Worm (Caenorhabditis elegans): Measurements from ENCODE around the gene B0361.11.

The B0361.11 gene

DNA sequence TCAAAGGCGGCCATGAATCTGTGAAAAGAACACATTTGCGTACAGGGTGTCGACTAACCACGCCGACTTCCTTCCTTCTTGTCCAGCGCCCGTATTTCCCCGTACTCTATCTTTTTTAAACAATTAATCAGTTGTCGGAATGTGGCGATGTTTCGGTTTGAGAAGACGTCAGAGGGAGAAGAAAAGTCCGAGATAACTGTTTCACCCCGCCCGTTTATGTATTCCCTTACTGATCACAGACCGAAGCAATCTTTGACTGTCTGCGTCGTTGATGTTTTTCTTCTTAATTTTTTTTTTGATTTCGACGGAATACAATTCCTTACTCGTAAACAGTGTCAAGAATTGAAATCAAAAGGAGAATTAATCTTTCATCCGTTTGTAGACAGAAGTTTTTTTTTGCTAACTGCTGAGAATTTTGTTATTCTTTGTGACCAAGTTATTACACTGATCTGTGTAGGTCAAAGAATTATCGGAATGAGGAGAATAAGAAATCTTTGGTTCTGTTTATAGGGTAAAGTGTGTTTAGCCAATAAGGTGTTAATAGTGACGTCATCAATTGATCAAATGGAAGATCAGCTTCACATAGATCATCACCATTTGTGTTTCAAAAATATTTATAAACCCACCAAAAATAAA, 19.8 kb downstream of the B0361.11 start (continued):
- TF ChIP-seq skn-1 (tag; optimal IDR thresholded peaks at IDR 0.05) (no peak), T26A8.4 (GFP tag; IDR thresholded peaks at IDR 0.05) (no peak), rbr-2 (tag; optimal IDR thresholded peaks at IDR 0.05) (no peak), ceh-32 (tag; optimal IDR thresholded peaks at IDR 0.05; ENCODE audit: poor library complexity) (no peak), F37D6.2 (tag; optimal IDR thresholded peaks at IDR 0.05) (no peak), dmd-6 (GFP tag; IDR thresholded peaks at IDR 0.05) (peak; percentile 33; the same call in 1 of the 2 replicates), duxl-1 (tag; optimal IDR thresholded peaks at IDR 0.05; ENCODE audit: poor library complexity) (no peak), ceh-28 (tag; optimal IDR thresholded peaks at IDR 0.05) (no peak), hlh-11 (tag; optimal IDR thresholded peaks at IDR 0.05) (peak; percentile 10), hmg-1.1 (GFP tag; IDR thresholded peaks at IDR 0.05) (no peak), nhr-6 (tag; optimal IDR thresholded peaks at IDR 0.05) (no peak), nhr-111 (GFP tag; optimal IDR thresholded peaks at IDR 0.05) (no peak), php-3 (GFP tag; IDR thresholded peaks at IDR 0.05) (no peak), dve-1 (tag; optimal IDR thresholded peaks at IDR 0.05; ENCODE audit: insufficient read depth) (peak; percentile 1), R02D3.7 (tag; optimal IDR thresholded peaks at IDR 0.05) (no peak), ctbp-1 (GFP tag; IDR thresholded peaks at IDR 0.05) (no peak), nhr-77 (tag; optimal IDR thresholded peaks at IDR 0.05) (no peak), lir-3 (tag; optimal IDR thresholded peaks at IDR 0.05) (no peak), snpc-1.2 (GFP tag; IDR thresholded peaks at IDR 0.05) (no peak), ceh-62 (tag; optimal IDR thresholded peaks at IDR 0.05) (no peak), tra-1 (GFP tag; IDR thresholded peaks at IDR 0.05) (no peak), nhr-41 (GFP tag; IDR thresholded peaks at IDR 0.05) (no peak)

ce11 chrIII:7298045-7298444, 20.6 kb downstream of the B0361.11 start:
- TF ChIP-seq ama-1 (optimal IDR thresholded peaks at IDR 0.05) (peak; percentile 78), lir-3 (tag; optimal IDR thresholded peaks at IDR 0.05) (no peak)

DNA sequence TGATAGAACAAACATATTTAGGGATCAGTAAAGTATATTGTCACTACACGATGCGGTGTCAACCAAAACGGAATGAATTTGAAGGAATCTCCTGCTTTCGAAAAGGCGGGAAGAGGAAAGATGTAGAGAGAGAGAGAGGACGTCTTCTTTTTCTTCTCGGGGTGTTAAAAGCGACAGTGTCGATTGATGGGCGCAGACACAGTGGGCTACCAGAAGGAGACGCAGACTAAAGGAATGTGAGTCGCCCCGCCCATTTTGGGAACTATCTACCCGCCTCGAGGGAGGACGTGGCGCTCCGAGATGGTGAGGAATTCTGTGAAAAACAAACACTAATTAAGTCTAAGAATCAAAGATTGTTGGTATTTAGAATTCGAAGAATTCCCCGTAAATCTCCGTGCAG, 22.1 kb downstream of the B0361.11 start, which contains the start of the genes B0361.14 and B0361.9:
TSS of gene B0361.14 (minus strand) at position 66 of the 400 bp plus-strand sequence.
TSS of gene B0361.9 (minus strand) at position 166 of the 400 bp plus-strand sequence.
- no peak for TF ChIP-seq egl-43 (GFP tag; IDR thresholded peaks at IDR 0.05)
- no peak for TF ChIP-seq nhr-237 (tag; optimal IDR thresholded peaks at IDR 0.05)
- TF ChIP-seq zfp-2 (tag; optimal IDR thresholded peaks at IDR 0.05), result no peak
- TF ChIP-seq zag-1 (tag; optimal IDR thresholded peaks at IDR 0.05), result no peak
- TF ChIP-seq zip-2 (tag; optimal IDR thresholded peaks at IDR 0.05), result no peak
- TF ChIP-seq mes-2 (tag; optimal IDR thresholded peaks at IDR 0.05; ENCODE audit: poor library complexity, severe bottlenecking), result peak; percentile 27
- peak; percentile 27 for TF ChIP-seq nhr-28 (tag; optimal IDR thresholded peaks at IDR 0.05)
- no peak for TF ChIP-seq zfp-3 (GFP tag; conservative IDR thresholded peaks at IDR 0.05)
- peak; percentile 71 for TF ChIP-seq aha-1 (tag)
- no peak for TF ChIP-seq tag-97 (GFP tag; IDR thresholded peaks at IDR 0.05)
- TF ChIP-seq mdl-1 (tag; optimal IDR thresholded peaks at IDR 0.05), result peak in 1 of 2 experiments; percentile 14
- no peak for TF ChIP-seq madf-5 (GFP tag; IDR thresholded peaks at IDR 0.05)
- TF ChIP-seq D1046.2 (GFP tag; IDR thresholded peaks at IDR 0.05), result no peak
- TF ChIP-seq mxl-3 (GFP tag; optimal IDR thresholded peaks at IDR 0.05), result peak; percentile 11
- no peak for TF ChIP-seq duxl-1 (tag; optimal IDR thresholded peaks at IDR 0.05; ENCODE audit: poor library complexity)
- TF ChIP-seq hmg-1.1 (GFP tag; IDR thresholded peaks at IDR 0.05), result 0 out of 2 replicates have a peak, but pooled peaks have one; percentile 19
- TF ChIP-seq nhr-25 (tag; optimal IDR thresholded peaks at IDR 0.05; ENCODE audit: borderline replicate concordance, insufficient read depth), result peak; percentile 80
- no peak for TF ChIP-seq Y5F2A.4 (GFP tag; optimal IDR thresholded peaks at IDR 0.05)
